Worm (Caenorhabditis elegans): ENCODE results near the gene Y50E8A.12.

ce11 chrV:14748608-14749137 lies 35.3 kb downstream of the Y50E8A.12 start, which contains the start of the genes lipl-8 and Y50E8A.22:
- TF ChIP-seq ztf-29 (GFP tag; IDR thresholded peaks at IDR 0.05) (no peak), flt-1 (GFP tag; IDR thresholded peaks at IDR 0.05) (no peak), T22C8.4 (GFP tag; IDR thresholded peaks at IDR 0.05) (no peak), med-1 (GFP tag; optimal IDR thresholded peaks at IDR 0.05; ENCODE audit: insufficient read depth) (no peak), tab-1 (GFP tag; IDR thresholded peaks at IDR 0.05) (no peak), ztf-23 (GFP tag; IDR thresholded peaks at IDR 0.05) (no peak), ref-1 (GFP tag; conservative IDR thresholded peaks at IDR 0.05) (no peak)

Data from whole organism, midembryonic.